Worm (Caenorhabditis elegans) whole organism, young adult: ENCODE results near the gene srx-29.
"Not testable (repeated sequence)": the region's sequence is repeated elsewhere in the genome, so short reads cannot be mapped to it uniquely, and the experiment has no call there.

ENCODE experiments used
- B0035.1 ChIP-seq: sonication (generic microtip); optimal IDR thresholded peaks from 2 replicates; lab custom pipeline; 2016; ENCODE audit warnings: missing genetic modification characterization, mild to moderate bottlenecking, missing compliant biosample characterization, missing genotype, missing genetic modification reagents
- C17E4.6 ChIP-seq: fragments of 200-800 bp; sonication (Bioruptor generic); IDR thresholded peaks from 2 replicates; pipeline ENCODE4 v1.3.6; 2022; ENCODE audit warnings: missing genetic modification reagents, missing genetic modification characterization, missing compliant biosample characterization
- F23B12.7 ChIP-seq: sonication (generic microtip); optimal IDR thresholded peaks from 2 replicates; lab custom pipeline; 2017; ENCODE audit warnings: missing genetic modification characterization, mild to moderate bottlenecking, missing compliant biosample characterization, antibody characterized with exemption, moderate library complexity; ENCODE audit not compliant: insufficient read depth
- F33H1.4 ChIP-seq: fragments of 200-800 bp; sonication (Bioruptor generic); IDR thresholded peaks from 2 replicates; pipeline ENCODE4 v1.3.6; 2022; ENCODE audit warnings: missing genetic modification reagents, missing genetic modification characterization, missing compliant biosample characterization
- F37B4.10 ChIP-seq: fragments of 200-800 bp; sonication (Bioruptor generic); IDR thresholded peaks from 2 replicates; pipeline ENCODE4 v1.3.6; 2022; ENCODE audit warnings: missing genetic modification characterization, missing compliant biosample characterization
- F55B11.4 ChIP-seq: sonication (generic microtip); optimal IDR thresholded peaks from 2 replicates; lab custom pipeline; 2016; ENCODE audit warnings: missing compliant biosample characterization, missing genetic modification characterization, borderline replicate concordance; ENCODE audit not compliant: insufficient read depth
- F57C9.4 ChIP-seq: sonication (generic microtip); optimal IDR thresholded peaks from 2 replicates; lab custom pipeline; 2017; ENCODE audit warnings: mild to moderate bottlenecking, missing genetic modification characterization, missing compliant biosample characterization
- K11D2.4 ChIP-seq: fragments of 200-800 bp; sonication (Bioruptor generic); IDR thresholded peaks from 2 replicates; pipeline ENCODE4 v1.3.6; 2022; ENCODE audit warnings: missing genetic modification reagents, missing genetic modification characterization, missing compliant biosample characterization
- K12H6.12 ChIP-seq: fragments of 200-800 bp; sonication (Bioruptor generic); optimal IDR thresholded peaks from 2 replicates; lab custom pipeline; 2018; ENCODE audit warnings: mild to moderate bottlenecking, missing genetic modification characterization, missing compliant biosample characterization
- Y95B8A.8 ChIP-seq: fragments of 200-800 bp; sonication (Bioruptor generic); IDR thresholded peaks from 2 replicates; pipeline ENCODE4 v1.3.6; 2022; ENCODE audit warnings: missing genetic modification reagents, missing genetic modification characterization, missing compliant biosample characterization
- ZK185.1 ChIP-seq: sonication (generic microtip); optimal IDR thresholded peaks from 2 replicates; lab custom pipeline; 2016; ENCODE audit warnings: mild to moderate bottlenecking, missing genetic modification characterization, missing compliant biosample characterization; ENCODE audit not compliant: poor library complexity, severe bottlenecking
- ama-1 ChIP-seq, 3 experiments: fragments of 150-350 bp in 1 of 3; sonication (generic microtip) in 2 of 3; optimal IDR thresholded peaks; 2 replicates each; lab custom pipeline; 2014 to 2018; ENCODE audit warnings: missing biosample characterization in 2 of 3, missing genetic modification characterization in 2 of 3, missing genetic modification reagents in 2 of 3
- dox-1 ChIP-seq: fragments of 200-800 bp; sonication (Bioruptor generic); IDR thresholded peaks from 2 replicates; pipeline ENCODE4 v1.3.6; 2022; ENCODE audit warnings: missing genetic modification reagents, missing genetic modification characterization, missing compliant biosample characterization
- dpff-1 ChIP-seq: sonication (generic microtip); optimal IDR thresholded peaks from 2 replicates; lab custom pipeline; 2017; ENCODE audit warnings: mild to moderate bottlenecking, missing genetic modification characterization, missing compliant biosample characterization
- ets-4 ChIP-seq: fragments of 200-800 bp; sonication (Bioruptor generic); optimal IDR thresholded peaks from 2 replicates; lab custom pipeline; 2018; ENCODE audit warnings: mild to moderate bottlenecking, missing genetic modification characterization, missing compliant biosample characterization
- him-1 ChIP-seq: sonication (generic microtip); optimal IDR thresholded peaks from 2 replicates; lab custom pipeline; 2016; ENCODE audit warnings: missing genotype, missing genetic modification reagents, missing genetic modification characterization, missing compliant biosample characterization
- hrde-1 ChIP-seq: sonication (generic microtip); optimal IDR thresholded peaks from 2 replicates; lab custom pipeline; 2016; ENCODE audit warnings: missing genetic modification characterization, mild to moderate bottlenecking, missing compliant biosample characterization, moderate library complexity, missing genotype, missing genetic modification reagents, borderline replicate concordance
- hsf-1 ChIP-seq: fragments of 200-800 bp; sonication (Bioruptor generic); IDR thresholded peaks from 2 replicates; pipeline ENCODE4 v1.3.6; 2022; ENCODE audit warnings: missing genetic modification reagents, missing genetic modification characterization, missing compliant biosample characterization
- lin-26 ChIP-seq: fragments of 200-800 bp; sonication (Bioruptor generic); IDR thresholded peaks from 2 replicates; pipeline ENCODE4 v1.3.6; 2022; ENCODE audit warnings: missing genetic modification reagents, missing genetic modification characterization, missing compliant biosample characterization
- lin-35 ChIP-seq, 3 experiments: fragments of 150-350 bp in 2 of 3; sonication (generic microtip) in 1 of 3; optimal IDR thresholded peaks; 2 replicates each; lab custom pipeline; 2014 to 2018; ENCODE audit warnings: missing biosample characterization in 3 of 3, missing genetic modification characterization in 3 of 3, missing genetic modification reagents in 3 of 3
- lin-40 ChIP-seq: sonication (generic microtip); optimal IDR thresholded peaks from 2 replicates; lab custom pipeline; 2016; ENCODE audit warnings: missing genetic modification characterization, mild to moderate bottlenecking, missing compliant biosample characterization, missing genotype, missing genetic modification reagents
- lsl-1 ChIP-seq: fragments of 200-800 bp; sonication (Bioruptor generic); optimal IDR thresholded peaks from 2 replicates; lab custom pipeline; 2018; ENCODE audit warnings: mild to moderate bottlenecking, missing genetic modification characterization, moderate library complexity, missing compliant biosample characterization
- lsy-27 ChIP-seq: sonication (generic microtip); optimal IDR thresholded peaks from 2 replicates; lab custom pipeline; 2017; ENCODE audit warnings: missing genetic modification characterization, mild to moderate bottlenecking, missing compliant biosample characterization, antibody characterized with exemption, missing genotype, borderline replicate concordance; ENCODE audit not compliant: insufficient read depth
- nhr-80 ChIP-seq: sonication (generic microtip); optimal IDR thresholded peaks from 2 replicates; lab custom pipeline; 2016; ENCODE audit warnings: missing genetic modification characterization, missing compliant biosample characterization
- repo-1 ChIP-seq: sonication (generic microtip); optimal IDR thresholded peaks from 2 replicates; lab custom pipeline; 2017; ENCODE audit warnings: mild to moderate bottlenecking, missing genetic modification characterization, missing compliant biosample characterization
- rpc-1 ChIP-seq, 2 experiments: fragments of 150-350 bp in 1 of 2; sonication (generic microtip) in 1 of 2; optimal IDR thresholded peaks; 2 replicates each; lab custom pipeline; 2014 to 2018; ENCODE audit warnings: missing biosample characterization in 1 of 2, missing genetic modification characterization in 1 of 2, missing genetic modification reagents in 1 of 2, missing genotype in 1 of 2
- somi-1 ChIP-seq: fragments of 200-800 bp; sonication (Bioruptor generic); optimal IDR thresholded peaks from 2 replicates; lab custom pipeline; 2018; ENCODE audit warnings: mild to moderate bottlenecking, missing genetic modification characterization, missing compliant biosample characterization
- tbx-9 ChIP-seq: sonication (generic microtip); optimal IDR thresholded peaks from 2 replicates; lab custom pipeline; 2016; ENCODE audit warnings: borderline replicate concordance, missing genetic modification characterization, inconsistent platforms, missing compliant biosample characterization
- tlf-1 ChIP-seq: fragments of 200-800 bp; sonication (Bioruptor generic); optimal IDR thresholded peaks from 2 replicates; lab custom pipeline; 2018; ENCODE audit warnings: mild to moderate bottlenecking, missing genetic modification characterization, missing compliant biosample characterization
- unc-130 ChIP-seq: sonication (generic microtip); optimal IDR thresholded peaks from 2 replicates; lab custom pipeline; 2016; ENCODE audit warnings: missing genetic modification reagents, missing genetic modification characterization, missing compliant biosample characterization
- unc-62 ChIP-seq: fragments of 150-350 bp; optimal IDR thresholded peaks from 2 replicates; lab custom pipeline; 2014; ENCODE audit warnings: missing biosample characterization, missing genetic modification reagents, missing genetic modification characterization
- xnd-1 ChIP-seq: sonication (generic microtip); optimal IDR thresholded peaks from 2 replicates; lab custom pipeline; 2016; ENCODE audit warnings: missing genotype, missing genetic modification reagents, missing genetic modification characterization, missing compliant biosample characterization
- ztf-28 ChIP-seq: fragments of 200-800 bp; sonication (Bioruptor generic); IDR thresholded peaks from 2 replicates; pipeline ENCODE4 v1.3.6; 2022; ENCODE audit warnings: missing genetic modification reagents, missing genetic modification characterization, missing compliant biosample characterization
- ztf-6 ChIP-seq: fragments of 200-800 bp; sonication (Bioruptor generic); IDR thresholded peaks from 2 replicates; pipeline ENCODE4 v1.3.6; 2022; ENCODE audit warnings: missing genetic modification reagents, missing genetic modification characterization, missing compliant biosample characterization

srx-29 gene

DNA sequence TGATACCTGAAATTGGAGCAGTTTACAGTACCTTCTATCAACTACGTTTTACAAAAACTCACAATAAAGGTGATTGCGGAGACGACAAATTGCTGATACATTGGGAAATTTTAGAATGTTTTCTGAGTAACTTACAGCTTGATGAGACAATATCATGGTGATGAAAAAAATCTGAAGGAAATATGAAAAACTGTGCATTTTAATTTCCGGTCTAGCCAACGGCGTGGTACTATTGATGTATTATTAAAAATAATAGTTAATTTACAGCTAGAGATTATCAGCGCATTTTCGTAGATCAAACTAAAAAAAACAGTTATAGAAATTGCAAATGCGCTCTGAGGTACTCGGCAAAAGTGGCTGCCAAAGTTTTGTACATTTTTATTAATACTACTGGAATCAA lies at the start of gene srx-29:
srx-29 (minus strand) TSS at position 101 of the 400 bp plus-strand sequence.
- TF ChIP-seq ets-4 (GFP tag; lab: Kevin White, UChicago), result no peak
- TF ChIP-seq dox-1 (GFP tag; lab: Robert Waterston, UW), result no peak
- no peak for TF ChIP-seq tlf-1 (GFP tag; lab: Kevin White, UChicago)
- no peak for TF ChIP-seq unc-130 (GFP tag; lab: Kevin White, UChicago)
- TF ChIP-seq ZK185.1 (tag; lab: Kevin White, UChicago), result no peak
- no peak for TF ChIP-seq hsf-1 (GFP tag; lab: Robert Waterston, UW)
- TF ChIP-seq repo-1, result no peak
- no peak for TF ChIP-seq rpc-1 (optimal IDR thresholded peaks at IDR 0.05; lab: Kevin White, UChicago)
- no peak for TF ChIP-seq rpc-1 (tag; optimal IDR thresholded peaks at IDR 0.05; lab: Kevin White, UChicago)

DNA sequence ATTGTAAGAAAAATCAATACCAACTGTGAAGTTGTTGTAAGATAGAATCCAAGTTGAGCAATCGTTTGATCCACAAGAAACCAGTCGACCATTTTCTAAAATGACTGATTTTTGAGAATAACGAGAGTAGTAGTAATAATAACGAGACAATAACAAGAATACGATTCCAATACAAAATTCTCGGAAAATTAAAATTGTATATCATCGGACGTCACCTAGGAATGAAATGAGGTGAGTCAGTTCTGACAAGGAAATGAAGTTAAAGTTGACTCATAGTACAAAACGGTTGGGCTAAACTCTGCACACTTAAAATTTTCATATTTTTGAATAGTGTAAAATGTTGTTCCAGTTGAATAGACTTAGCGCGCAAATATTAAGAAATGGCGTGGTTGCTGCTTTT lies 46.4 kb upstream of the srx-29 start, which contains the start of gene str-19:
str-19 (minus strand) TSS at position 101 of the 400 bp plus-strand sequence.
- not testable (repeated sequence) for TF ChIP-seq lsy-27 (tag; lab: Kevin White, UChicago); F23B12.7 (tag; lab: Kevin White, UChicago); unc-62 (GFP tag; lab: Kevin White, UChicago)

DNA sequence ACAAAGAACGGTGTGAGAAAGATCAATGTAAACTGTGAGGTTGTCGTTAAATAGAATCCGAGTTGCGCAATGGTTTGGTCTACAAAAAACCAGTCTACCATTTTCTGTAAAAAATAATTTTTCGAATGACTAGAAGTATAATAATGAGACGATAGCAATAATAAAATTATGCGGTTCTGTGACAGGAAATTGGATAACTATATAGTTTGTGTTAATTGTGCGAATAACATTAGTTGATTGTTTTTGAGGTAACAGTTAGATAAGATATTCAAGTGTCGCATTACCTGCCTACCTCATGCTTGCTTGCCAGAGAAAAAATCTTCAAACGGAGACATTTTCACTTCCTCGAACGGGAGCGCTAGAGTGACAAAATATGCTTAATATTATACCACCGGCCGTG lies 43.9 kb upstream of the srx-29 start, which contains the start of gene str-18:
str-18 (minus strand) TSS at position 101 of the 400 bp plus-strand sequence.
- TF ChIP-seq lin-26 (GFP tag; lab: Robert Waterston, UW) (no peak), lsy-27 (tag; lab: Kevin White, UChicago) (no peak), tbx-9 (tag; lab: Kevin White, UChicago) (no peak), dpff-1 (no peak), F57C9.4 (no peak), xnd-1 (tag; lab: Kevin White, UChicago) (no peak)

DNA sequence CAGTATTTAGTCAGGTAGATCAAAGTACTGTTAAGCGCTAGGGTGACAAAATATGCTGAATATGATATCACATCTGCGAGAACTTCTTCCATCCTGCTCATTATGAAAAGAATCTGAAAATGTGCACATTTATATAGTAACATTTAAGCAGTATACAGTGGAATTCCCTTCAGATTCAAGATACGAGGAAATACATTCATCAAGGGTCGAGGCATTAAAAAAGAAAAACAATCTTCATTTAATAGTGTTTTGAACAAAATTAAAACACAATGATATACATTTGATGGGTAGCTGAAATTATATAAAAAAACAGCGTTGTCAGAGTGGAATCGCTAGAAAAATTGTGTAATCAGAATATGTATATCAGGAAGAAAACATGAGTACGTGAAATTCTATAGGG lies 37.7 kb upstream of the srx-29 start, which contains the start of gene str-27:
str-27 (minus strand) TSS at position 101 of the 400 bp plus-strand sequence.
- TF ChIP-seq F33H1.4 (GFP tag; lab: Robert Waterston, UW) (no peak), tlf-1 (GFP tag; lab: Kevin White, UChicago) (no peak), F23B12.7 (tag; lab: Kevin White, UChicago) (no peak), somi-1 (GFP tag; lab: Kevin White, UChicago) (no peak)

DNA sequence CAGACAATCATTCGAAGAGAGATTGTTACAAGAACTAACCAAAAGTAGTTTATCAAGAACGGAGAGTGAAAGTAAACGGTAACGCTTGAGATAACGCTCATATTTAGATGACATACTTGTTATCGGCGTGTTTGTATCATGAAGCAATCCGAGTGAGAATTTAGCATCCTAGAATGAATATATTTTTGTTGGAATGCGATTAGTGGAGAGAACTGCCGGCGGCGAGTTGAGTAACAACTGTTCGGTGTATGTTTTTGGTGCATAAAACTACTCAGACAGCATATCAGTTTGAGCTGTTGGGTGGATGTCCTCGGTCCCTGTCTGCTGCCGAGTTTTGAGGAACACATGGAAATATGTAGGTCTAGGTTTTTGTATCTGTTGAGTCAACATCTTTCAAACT lies 35.6 kb upstream of the srx-29 start, which contains the start of gene T23D5.3:
T23D5.3 (minus strand) TSS at position 101 of the 400 bp plus-strand sequence.
- no peak for TF ChIP-seq Y95B8A.8 (GFP tag; lab: Robert Waterston, UW)
- no peak for TF ChIP-seq ztf-6
- no peak for TF ChIP-seq lsl-1 (GFP tag; lab: Kevin White, UChicago)
- TF ChIP-seq lin-40 (tag; lab: Kevin White, UChicago), result no peak
- no peak for TF ChIP-seq ama-1 (optimal IDR thresholded peaks at IDR 0.05; lab: Kevin White, UChicago)
- no peak for TF ChIP-seq ama-1 (GFP tag; optimal IDR thresholded peaks at IDR 0.05; lab: Kevin White, UChicago)
- TF ChIP-seq K11D2.4 (GFP tag; lab: Robert Waterston, UW), result no peak
- TF ChIP-seq B0035.1 (tag; lab: Kevin White, UChicago), result no peak
- TF ChIP-seq F37B4.10 (GFP tag; lab: Robert Waterston, UW), result no peak
- no peak for TF ChIP-seq hrde-1 (tag; lab: Kevin White, UChicago)
- no peak for TF ChIP-seq him-1 (tag; lab: Kevin White, UChicago)
- no peak for TF ChIP-seq K12H6.12
- no peak for TF ChIP-seq nhr-80 (tag; lab: Kevin White, UChicago)
- TF ChIP-seq repo-1, result no peak
- no peak for TF ChIP-seq ets-4 (GFP tag; lab: Kevin White, UChicago)
- no peak for TF ChIP-seq lin-35 (GFP tag; optimal IDR thresholded peaks at IDR 0.05; lab: Kevin White, UChicago)
- no peak for TF ChIP-seq F55B11.4 (tag; lab: Kevin White, UChicago)
- TF ChIP-seq ztf-28, result no peak
- no peak for TF ChIP-seq C17E4.6 (GFP tag; lab: Robert Waterston, UW)
